Worm (Caenorhabditis elegans): Measurements from ENCODE around the gene F23F12.12.

The F23F12.12 gene

DNA sequence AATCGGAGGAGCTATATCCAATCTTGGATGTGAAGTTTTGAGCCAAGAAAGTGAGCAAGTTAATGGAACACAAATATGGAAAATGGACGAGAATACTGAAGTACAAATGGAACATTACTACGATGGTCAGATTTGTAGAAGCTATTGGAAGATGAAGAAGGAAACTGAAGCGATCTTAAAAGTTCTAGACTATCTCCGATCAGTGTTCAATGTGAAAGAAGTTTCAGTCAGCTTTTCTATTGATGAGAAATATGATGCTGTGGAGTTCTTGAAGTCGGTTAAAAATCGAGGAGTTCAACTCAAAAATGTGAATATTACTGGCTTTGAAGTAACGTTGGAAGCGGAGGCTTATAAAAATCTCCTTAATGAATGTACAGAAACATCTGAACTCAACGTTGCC is 8.8 kb upstream of the F23F12.12 start:
- TF ChIP-seq lin-32 (GFP tag; optimal IDR thresholded peaks at IDR 0.05) (no peak), elt-3 (tag; optimal IDR thresholded peaks at IDR 0.05) (no peak), mab-5 (tag; optimal IDR thresholded peaks at IDR 0.05) (no peak), mls-2 (tag; optimal IDR thresholded peaks at IDR 0.05) (no peak), pha-4 (tag; optimal IDR thresholded peaks at IDR 0.05) (no peak), sptf-1 (tag; optimal IDR thresholded peaks at IDR 0.05) (no peak), drap-1 (GFP tag; optimal IDR thresholded peaks at IDR 0.05) (no peak), lin-13 (tag; optimal IDR thresholded peaks at IDR 0.05) (no peak), ceh-83 (GFP tag; optimal IDR thresholded peaks at IDR 0.05) (no peak), unc-62 (GFP tag; optimal IDR thresholded peaks at IDR 0.05) (no peak), unc-120 (tag; optimal IDR thresholded peaks at IDR 0.05; ENCODE audit: poor library complexity, severe bottlenecking) (no peak), mep-1 (tag; optimal IDR thresholded peaks at IDR 0.05) (no peak), nhr-28 (tag; optimal IDR thresholded peaks at IDR 0.05) (no peak), nhr-2 (tag; optimal IDR thresholded peaks at IDR 0.05) (no peak), cnd-1 (tag; optimal IDR thresholded peaks at IDR 0.05) (no peak), hlh-1 (tag; optimal IDR thresholded peaks at IDR 0.05) (no peak), ceh-43 (GFP tag; optimal IDR thresholded peaks at IDR 0.05) (no peak), zip-8 (tag; optimal IDR thresholded peaks at IDR 0.05) (no peak), nhr-12 (tag; optimal IDR thresholded peaks at IDR 0.05) (no peak), ceh-39 (tag; optimal IDR thresholded peaks at IDR 0.05) (no peak)

DNA sequence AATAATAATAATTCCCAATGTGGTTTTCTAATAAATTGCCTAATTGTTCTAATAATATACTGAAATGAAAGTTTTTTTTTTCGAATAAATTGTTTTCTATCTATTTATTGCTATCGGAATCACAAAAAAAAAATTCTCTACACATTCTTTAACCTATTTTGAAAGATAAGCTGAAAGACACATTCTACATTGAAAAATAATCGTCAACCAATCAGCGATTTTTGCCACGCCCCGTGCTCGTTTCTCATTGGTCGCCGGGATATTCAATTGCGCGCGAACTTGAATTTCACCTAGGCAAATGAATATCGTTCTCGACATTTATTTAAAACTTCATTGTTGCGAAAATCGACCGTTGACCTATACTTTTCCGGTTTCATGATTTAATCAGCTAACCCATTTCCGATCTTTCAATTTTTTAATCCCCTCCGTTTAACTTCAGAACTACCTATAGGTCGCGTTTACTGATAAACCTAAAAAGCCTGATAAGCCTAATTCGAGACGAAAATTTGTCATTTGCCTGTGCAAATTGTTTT is 7.8 kb upstream of the F23F12.12 start, which contains the start of gene F23F12.3:
Gene F23F12.3, plus strand, starts transcription at position 483 of the 533 bp plus-strand sequence.
- no peak for TF ChIP-seq lin-32 (GFP tag; optimal IDR thresholded peaks at IDR 0.05)
- no peak for TF ChIP-seq lsy-2 (tag; optimal IDR thresholded peaks at IDR 0.05)
- no peak for TF ChIP-seq zip-8 (tag; optimal IDR thresholded peaks at IDR 0.05)
- TF ChIP-seq unc-120 (tag; optimal IDR thresholded peaks at IDR 0.05; ENCODE audit: poor library complexity, severe bottlenecking), result no peak
- no peak for TF ChIP-seq bed-3 (GFP tag; optimal IDR thresholded peaks at IDR 0.05)
- TF ChIP-seq drap-1 (GFP tag; optimal IDR thresholded peaks at IDR 0.05), result no peak
- TF ChIP-seq ceh-43 (GFP tag; optimal IDR thresholded peaks at IDR 0.05), result no peak
- no peak for TF ChIP-seq ceh-83 (GFP tag; optimal IDR thresholded peaks at IDR 0.05)
- no peak for TF ChIP-seq mab-5 (tag; optimal IDR thresholded peaks at IDR 0.05)
- TF ChIP-seq sem-2 (GFP tag; optimal IDR thresholded peaks at IDR 0.05), result no peak
- no peak for TF ChIP-seq blmp-1 (tag; optimal IDR thresholded peaks at IDR 0.05)
- no peak for TF ChIP-seq snpc-4 (tag; optimal IDR thresholded peaks at IDR 0.05)
- TF ChIP-seq lin-13 (tag; optimal IDR thresholded peaks at IDR 0.05), result no peak
- TF ChIP-seq ham-2 (GFP tag; optimal IDR thresholded peaks at IDR 0.05), result no peak
- no peak for TF ChIP-seq sptf-1 (tag; optimal IDR thresholded peaks at IDR 0.05)
- no peak for TF ChIP-seq mls-2 (tag; optimal IDR thresholded peaks at IDR 0.05)
- no peak for TF ChIP-seq nhr-237 (tag; optimal IDR thresholded peaks at IDR 0.05)

DNA sequence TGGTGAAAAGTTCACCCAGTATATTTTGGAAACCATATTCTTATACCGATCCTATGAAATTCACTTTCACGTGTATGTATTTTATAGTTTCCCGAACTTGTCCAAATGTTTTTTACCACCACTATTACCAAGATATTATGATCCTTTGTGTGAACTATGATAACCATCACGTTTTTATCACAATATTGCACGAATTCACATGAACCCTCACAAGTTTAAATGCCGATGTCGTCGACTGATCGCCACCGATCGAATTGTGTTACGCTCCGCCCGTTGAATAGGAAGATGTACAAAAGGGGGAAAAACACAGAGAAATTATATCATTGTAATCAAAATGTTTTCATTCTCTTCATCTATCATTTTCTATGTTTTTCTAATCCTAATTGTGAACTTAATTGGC is 395 bp downstream of the F23F12.12 start:
- TF ChIP-seq pha-4 (tag; optimal IDR thresholded peaks at IDR 0.05), result no peak

DNA sequence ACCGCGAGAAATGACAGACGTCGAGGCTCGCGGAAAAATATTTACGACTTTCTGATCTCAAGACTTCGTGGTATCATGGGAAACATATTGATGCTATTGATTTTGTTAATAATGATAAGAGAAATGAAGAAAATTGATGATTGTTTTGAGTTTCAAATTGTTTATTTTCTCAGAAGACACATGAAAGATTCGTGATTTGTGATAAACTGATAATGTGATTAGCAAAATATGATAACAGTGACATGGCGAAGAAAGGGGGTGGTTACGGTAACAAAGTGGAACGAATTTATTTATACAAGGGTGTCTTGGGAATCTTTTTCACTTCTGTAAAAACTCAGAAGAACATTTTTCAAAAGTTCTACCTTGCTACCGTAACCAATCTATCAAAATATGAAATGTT is 1.4 kb downstream of the F23F12.12 start:
- no peak for TF ChIP-seq unc-39 (tag; optimal IDR thresholded peaks at IDR 0.05)
- no peak for TF ChIP-seq flh-1 (GFP tag; optimal IDR thresholded peaks at IDR 0.05)
- TF ChIP-seq sptf-1 (tag; optimal IDR thresholded peaks at IDR 0.05), result no peak
- no peak for TF ChIP-seq sem-2 (GFP tag; optimal IDR thresholded peaks at IDR 0.05)
- no peak for TF ChIP-seq bed-3 (GFP tag; optimal IDR thresholded peaks at IDR 0.05)
- TF ChIP-seq blmp-1 (tag; optimal IDR thresholded peaks at IDR 0.05), result no peak
- no peak for TF ChIP-seq ceh-83 (GFP tag; optimal IDR thresholded peaks at IDR 0.05)
- no peak for TF ChIP-seq pha-4 (tag; optimal IDR thresholded peaks at IDR 0.05)
- no peak for TF ChIP-seq elt-1 (tag; optimal IDR thresholded peaks at IDR 0.05; ENCODE audit: borderline replicate concordance, insufficient read depth)
- TF ChIP-seq snpc-4 (tag; optimal IDR thresholded peaks at IDR 0.05), result no peak
- TF ChIP-seq nhr-12 (tag; optimal IDR thresholded peaks at IDR 0.05), result no peak
- no peak for TF ChIP-seq lin-32 (GFP tag; optimal IDR thresholded peaks at IDR 0.05)
- TF ChIP-seq unc-120 (tag; optimal IDR thresholded peaks at IDR 0.05; ENCODE audit: poor library complexity, severe bottlenecking), result no peak
- no peak for TF ChIP-seq ztf-11 (tag; optimal IDR thresholded peaks at IDR 0.05)
- no peak for TF ChIP-seq ces-1 (GFP tag; optimal IDR thresholded peaks at IDR 0.05)
- TF ChIP-seq cnd-1 (tag; optimal IDR thresholded peaks at IDR 0.05), result no peak

DNA sequence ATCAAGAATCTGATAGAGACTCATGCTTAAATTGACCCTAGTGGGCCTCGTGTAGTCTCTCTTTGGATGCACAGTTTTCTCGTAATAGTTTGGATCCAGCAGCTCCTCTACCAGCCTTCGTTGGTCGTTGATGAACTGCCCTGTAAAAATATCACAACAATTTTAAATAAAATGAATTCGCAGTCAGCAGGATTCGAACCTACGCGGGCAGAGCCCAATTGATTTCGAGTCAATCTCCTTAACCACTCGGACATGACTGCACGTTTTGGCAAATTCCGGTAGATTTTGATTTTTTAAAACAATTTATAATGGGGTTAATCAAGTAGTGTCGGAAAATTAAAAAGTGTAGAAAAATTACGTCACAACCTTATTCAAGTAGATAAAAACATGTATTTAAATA is 5.8 kb downstream of the F23F12.12 start:
- TF ChIP-seq zip-8 (tag; optimal IDR thresholded peaks at IDR 0.05), result peak; percentile 78

Data from whole organism, mixed stage, embryonic.